Worm (Caenorhabditis elegans) whole organism, young adult: ENCODE measurements around the gene srg-10.

ENCODE experiments used
- F22D6.2 ChIP-seq: sonication (generic microtip); optimal IDR thresholded peaks from 2 replicates; lab custom pipeline; 2016; ENCODE audit warnings: mild to moderate bottlenecking, missing genetic modification characterization, missing compliant biosample characterization
- F33H1.4 ChIP-seq: fragments of 200-800 bp; sonication (Bioruptor generic); IDR thresholded peaks from 2 replicates; pipeline ENCODE4 v1.3.6; 2022; ENCODE audit warnings: missing genetic modification reagents, missing genetic modification characterization, missing compliant biosample characterization
- F37B4.10 ChIP-seq: fragments of 200-800 bp; sonication (Bioruptor generic); IDR thresholded peaks from 2 replicates; pipeline ENCODE4 v1.3.6; 2022; ENCODE audit warnings: missing genetic modification characterization, missing compliant biosample characterization
- F39B2.1 ChIP-seq: fragments of 200-800 bp; sonication (Bioruptor generic); IDR thresholded peaks from 2 replicates; pipeline ENCODE4 v1.3.6; 2022; ENCODE audit warnings: missing genetic modification reagents, missing genetic modification characterization, missing compliant biosample characterization
- K11D2.4 ChIP-seq: fragments of 200-800 bp; sonication (Bioruptor generic); IDR thresholded peaks from 2 replicates; pipeline ENCODE4 v1.3.6; 2022; ENCODE audit warnings: missing genetic modification reagents, missing genetic modification characterization, missing compliant biosample characterization
- Y53G8AR.9 ChIP-seq: fragments of 200-800 bp; sonication (Bioruptor generic); conservative IDR thresholded peaks from 2 replicates; pipeline ENCODE4 v1.3.6; 2022; ENCODE audit warnings: missing genetic modification reagents, missing genetic modification characterization, missing compliant biosample characterization
- Y67H2A.10 ChIP-seq: fragments of 200-800 bp; sonication (Bioruptor generic); conservative IDR thresholded peaks from 2 replicates; pipeline ENCODE4 v1.3.6; 2022; ENCODE audit warnings: missing genetic modification reagents, missing genetic modification characterization, missing compliant biosample characterization
- ama-1 ChIP-seq, 3 experiments: fragments of 150-350 bp in 1 of 3; sonication (generic microtip) in 2 of 3; optimal IDR thresholded peaks; 2 replicates each; lab custom pipeline; 2014 to 2018; ENCODE audit warnings: missing biosample characterization in 2 of 3, missing genetic modification characterization in 2 of 3, missing genetic modification reagents in 2 of 3
- atf-7 ChIP-seq: sonication (generic microtip); optimal IDR thresholded peaks from 2 replicates; lab custom pipeline; 2017; ENCODE audit warnings: mild to moderate bottlenecking, missing genetic modification characterization, missing compliant biosample characterization
- attf-3 ChIP-seq: fragments of 200-800 bp; sonication (Bioruptor generic); conservative IDR thresholded peaks from 2 replicates; pipeline ENCODE4 v1.3.6; 2022; ENCODE audit warnings: missing genetic modification reagents, missing genetic modification characterization, missing compliant biosample characterization
- bed-2 ChIP-seq: fragments of 200-800 bp; sonication (Bioruptor generic); IDR thresholded peaks from 2 replicates; pipeline ENCODE4 v1.3.6; 2022; ENCODE audit warnings: missing genetic modification reagents, missing genetic modification characterization, missing compliant biosample characterization
- cebp-2 ChIP-seq: fragments of 200-800 bp; sonication (Bioruptor generic); IDR thresholded peaks from 2 replicates; pipeline ENCODE4 v1.3.6; 2022; ENCODE audit warnings: missing genetic modification characterization, missing compliant biosample characterization
- ceh-40 ChIP-seq: fragments of 200-800 bp; sonication (Bioruptor generic); IDR thresholded peaks from 2 replicates; pipeline ENCODE4 v1.3.6; 2022; ENCODE audit warnings: missing genetic modification characterization, missing compliant biosample characterization
- ceh-58 ChIP-seq: fragments of 200-800 bp; sonication (Bioruptor generic); IDR thresholded peaks from 2 replicates; pipeline ENCODE4 v1.3.6; 2022; ENCODE audit warnings: missing genetic modification characterization, missing compliant biosample characterization
- egrh-3 ChIP-seq: fragments of 200-800 bp; sonication (Bioruptor generic); IDR thresholded peaks from 2 replicates; pipeline ENCODE4 v1.3.6; 2022; ENCODE audit warnings: missing genetic modification reagents, missing genetic modification characterization, missing compliant biosample characterization
- ekl-4 ChIP-seq: fragments of 200-800 bp; sonication (Bioruptor generic); IDR thresholded peaks from 2 replicates; pipeline ENCODE4 v1.3.6; 2022; ENCODE audit warnings: missing genetic modification reagents, missing genetic modification characterization, missing compliant biosample characterization
- gei-17 ChIP-seq: fragments of 200-800 bp; sonication (Bioruptor generic); optimal IDR thresholded peaks from 2 replicates; lab custom pipeline; 2018; ENCODE audit warnings: mild to moderate bottlenecking, missing genetic modification characterization, missing compliant biosample characterization
- hmg-1.2 ChIP-seq: fragments of 200-800 bp; sonication (Bioruptor generic); IDR thresholded peaks from 2 replicates; pipeline ENCODE4 v1.3.6; 2022; ENCODE audit warnings: missing genetic modification reagents, missing genetic modification characterization, missing compliant biosample characterization
- hrde-1 ChIP-seq: sonication (generic microtip); optimal IDR thresholded peaks from 2 replicates; lab custom pipeline; 2016; ENCODE audit warnings: missing genetic modification characterization, mild to moderate bottlenecking, missing compliant biosample characterization, moderate library complexity, missing genotype, missing genetic modification reagents, borderline replicate concordance
- lin-54 ChIP-seq: fragments of 200-800 bp; sonication (Bioruptor generic); optimal IDR thresholded peaks from 2 replicates; lab custom pipeline; 2018; ENCODE audit warnings: mild to moderate bottlenecking, missing genetic modification characterization, missing compliant biosample characterization
- lsl-1 ChIP-seq: fragments of 200-800 bp; sonication (Bioruptor generic); optimal IDR thresholded peaks from 2 replicates; lab custom pipeline; 2018; ENCODE audit warnings: mild to moderate bottlenecking, missing genetic modification characterization, moderate library complexity, missing compliant biosample characterization
- mcd-1 ChIP-seq: fragments of 200-800 bp; sonication (Bioruptor generic); IDR thresholded peaks from 2 replicates; pipeline ENCODE4 v1.3.6; 2022; ENCODE audit warnings: missing genetic modification reagents, missing genetic modification characterization, missing compliant biosample characterization
- nfya-2 ChIP-seq: fragments of 200-800 bp; sonication (Bioruptor generic); IDR thresholded peaks from 2 replicates; pipeline ENCODE4 v1.3.6; 2022; ENCODE audit warnings: missing genetic modification reagents, missing genetic modification characterization, missing compliant biosample characterization
- nhr-27 ChIP-seq: fragments of 200-800 bp; sonication (Bioruptor generic); optimal IDR thresholded peaks from 2 replicates; lab custom pipeline; 2018; ENCODE audit warnings: mild to moderate bottlenecking, missing genetic modification characterization, moderate library complexity, missing compliant biosample characterization
- nhr-90 ChIP-seq: sonication (generic microtip); optimal IDR thresholded peaks from 2 replicates; lab custom pipeline; 2016; ENCODE audit warnings: missing genotype, mild to moderate bottlenecking, missing genetic modification characterization, missing compliant biosample characterization
- pbrm-1 ChIP-seq: fragments of 200-800 bp; sonication (Bioruptor generic); IDR thresholded peaks from 2 replicates; pipeline ENCODE4 v1.3.6; 2022; ENCODE audit warnings: missing genetic modification reagents, missing genetic modification characterization, missing compliant biosample characterization
- pha-4 ChIP-seq: fragments of 150-350 bp; sonication (generic microtip); optimal IDR thresholded peaks from 2 replicates; lab custom pipeline; 2014; ENCODE audit warnings: missing biosample characterization, missing genetic modification reagents, missing genetic modification characterization
- rec-8 ChIP-seq, 2 experiments: sonication (generic microtip); optimal IDR thresholded peaks; 2 replicates each; lab custom pipeline; 2016; ENCODE audit warnings: mild to moderate bottlenecking in 2 of 2, missing genetic modification characterization in 2 of 2, missing genetic modification reagents in 2 of 2, missing genotype in 2 of 2, missing biosample characterization in 1 of 2, missing compliant biosample characterization in 1 of 2, moderate library complexity in 1 of 2
- sdz-38 ChIP-seq: sonication (generic microtip); optimal IDR thresholded peaks from 2 replicates; lab custom pipeline; 2016; ENCODE audit warnings: missing genotype, missing genetic modification characterization, missing compliant biosample characterization
- somi-1 ChIP-seq: fragments of 200-800 bp; sonication (Bioruptor generic); optimal IDR thresholded peaks from 2 replicates; lab custom pipeline; 2018; ENCODE audit warnings: mild to moderate bottlenecking, missing genetic modification characterization, missing compliant biosample characterization
- xnd-1 ChIP-seq: sonication (generic microtip); optimal IDR thresholded peaks from 2 replicates; lab custom pipeline; 2016; ENCODE audit warnings: missing genotype, missing genetic modification reagents, missing genetic modification characterization, missing compliant biosample characterization
- zfh-2 ChIP-seq: fragments of 200-800 bp; sonication (Bioruptor generic); conservative IDR thresholded peaks from 2 replicates; pipeline ENCODE4 v1.3.6; 2022; ENCODE audit warnings: missing genetic modification reagents, missing genetic modification characterization, missing compliant biosample characterization
- ztf-18 ChIP-seq: sonication (generic microtip); optimal IDR thresholded peaks from 2 replicates; lab custom pipeline; 2016; ENCODE audit warnings: missing genotype, mild to moderate bottlenecking, missing genetic modification characterization, missing compliant biosample characterization
- ztf-22 ChIP-seq: fragments of 200-800 bp; sonication (Bioruptor generic); optimal IDR thresholded peaks from 2 replicates; lab custom pipeline; 2018; ENCODE audit warnings: mild to moderate bottlenecking, missing genetic modification characterization, moderate library complexity, missing compliant biosample characterization
- ztf-28 ChIP-seq: fragments of 200-800 bp; sonication (Bioruptor generic); IDR thresholded peaks from 2 replicates; pipeline ENCODE4 v1.3.6; 2022; ENCODE audit warnings: missing genetic modification reagents, missing genetic modification characterization, missing compliant biosample characterization

srg-10 gene

ce11 chrIII:4695057-4695456 is 17.5 kb downstream of the srg-10 start, which contains the start of gene T04A8.7:
Gene T04A8.7 (plus strand): TSS chrIII:4695357.
- TF ChIP-seq nhr-90 (tag; lab: Kevin White, UChicago) (no peak), rec-8 (tag; optimal IDR thresholded peaks at IDR 0.05; lab: Kevin White, UChicago) (no peak), F39B2.1 (GFP tag; lab: Robert Waterston, UW) (no peak), bed-2 (GFP tag; lab: Robert Waterston, UW) (no peak), F37B4.10 (no peak), ztf-18 (tag; lab: Kevin White, UChicago) (peak; percentile 29), F22D6.2 (tag; lab: Kevin White, UChicago) (no peak), sdz-38 (no peak), Y53G8AR.9 (GFP tag; lab: Robert Waterston, UW) (no peak), pbrm-1 (GFP tag; lab: Robert Waterston, UW) (no peak), lin-54 (no peak), ceh-40 (GFP tag; lab: Robert Waterston, UW) (no peak), ama-1 (optimal IDR thresholded peaks at IDR 0.05; lab: Kevin White, UChicago) (no peak), ama-1 (GFP tag; optimal IDR thresholded peaks at IDR 0.05; lab: Kevin White, UChicago) (peak in 1 of 2 experiments; percentile 18), ceh-58 (GFP tag; lab: Robert Waterston, UW) (no peak), ekl-4 (GFP tag; lab: Robert Waterston, UW) (0 out of 2 replicates have a peak, but pooled peaks have one; percentile 20), ztf-28 (GFP tag; lab: Robert Waterston, UW) (no peak), K11D2.4 (GFP tag; lab: Robert Waterston, UW) (no peak), nhr-27 (tag; lab: Kevin White, UChicago) (no peak), hrde-1 (no peak), cebp-2 (GFP tag; lab: Robert Waterston, UW) (no peak)

ce11 chrIII:4696903-4697302 is 19.3 kb downstream of the srg-10 start:
- TF ChIP-seq F37B4.10: no peak
- no peak for TF ChIP-seq gei-17 (GFP tag; lab: Kevin White, UChicago)
- no peak for TF ChIP-seq atf-7 (tag; lab: Kevin White, UChicago)
- no peak for TF ChIP-seq pha-4 (tag; lab: Kevin White, UChicago)
- no peak for TF ChIP-seq nfya-2 (GFP tag; lab: Robert Waterston, UW)
- TF ChIP-seq Y53G8AR.9 (GFP tag; lab: Robert Waterston, UW): no peak
- TF ChIP-seq Y67H2A.10 (GFP tag; lab: Robert Waterston, UW): no peak

DNA sequence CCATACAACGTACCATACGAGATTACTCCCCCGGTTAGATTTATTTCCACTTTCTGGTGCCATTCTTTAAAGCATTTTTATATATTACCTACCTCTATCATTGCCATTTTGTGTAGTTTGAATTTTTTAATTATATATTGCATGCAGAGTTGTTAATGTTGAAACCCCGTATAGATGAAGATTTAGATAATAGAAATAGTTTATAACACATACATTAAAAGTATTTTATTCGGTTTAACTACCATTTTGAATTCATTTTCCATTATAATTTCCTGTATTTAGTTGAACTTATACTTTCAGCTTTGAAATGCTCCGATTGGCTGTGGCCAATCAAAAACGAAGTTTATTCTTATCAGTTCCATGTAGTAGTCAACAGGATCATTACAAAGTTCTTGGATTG is 20.3 kb downstream of the srg-10 start, which contains the start of gene dnj-18:
TSS of gene dnj-18 (plus strand) at position 301 of the 400 bp plus-strand sequence.
- no peak for TF ChIP-seq somi-1 (GFP tag; lab: Kevin White, UChicago)
- no peak for TF ChIP-seq F39B2.1 (GFP tag; lab: Robert Waterston, UW)
- TF ChIP-seq atf-7 (tag; lab: Kevin White, UChicago): no peak
- TF ChIP-seq sdz-38: no peak
- no peak for TF ChIP-seq zfh-2 (GFP tag; lab: Robert Waterston, UW)
- no peak for TF ChIP-seq attf-3 (GFP tag; lab: Robert Waterston, UW)
- TF ChIP-seq ztf-22 (GFP tag; lab: Kevin White, UChicago): no peak

- no peak for TF ChIP-seq xnd-1 (tag; lab: Kevin White, UChicago)
Observed at ce11 chrIII:4699922-4700321, 22.4 kb downstream of the srg-10 start, which contains the start of gene sel-13. Gene sel-13 (minus strand): TSS chrIII:4700224.

- TF ChIP-seq lsl-1 (GFP tag; lab: Kevin White, UChicago) (peak; percentile 24), F33H1.4 (peak; percentile 14; the same call in 1 of the 2 replicates), mcd-1 (GFP tag; lab: Robert Waterston, UW) (peak; percentile 51; the same call in 1 of the 2 replicates), hmg-1.2 (GFP tag; lab: Robert Waterston, UW) (peak; percentile 96), egrh-3 (GFP tag; lab: Robert Waterston, UW) (no peak)
- TF ChIP-seq, all 124 proteins: peak for 4
Observed at ce11 chrIII:4703932-4704454, 26.4 kb downstream of the srg-10 start, which contains the start of the genes clp-2 and mrpl-16. Gene clp-2 (minus strand): TSS chrIII:4704025. Gene mrpl-16 (plus strand): TSS chrIII:4704404.
